Fruit fly (Drosophila melanogaster): ENCODE data around the gene CG11656.

dm6 chr3R:13036064-13036463 is 26.4 kb downstream of the CG11656 start:
- TF ChIP-seq gt (GFP tag; IDR thresholded peaks at IDR 0.05): no peak
- TF ChIP-seq CG12659 (GFP tag; optimal IDR thresholded peaks at IDR 0.05): no peak
- TF ChIP-seq ham (GFP tag; IDR thresholded peaks at IDR 0.05): no peak
- TF ChIP-seq p53 (GFP tag; optimal IDR thresholded peaks at IDR 0.05): no peak
- TF ChIP-seq ro (GFP tag; IDR thresholded peaks at IDR 0.05): no peak
- TF ChIP-seq CG10565 (GFP tag; optimal IDR thresholded peaks at IDR 0.05): no peak
- TF ChIP-seq Meics (GFP tag; optimal IDR thresholded peaks at IDR 0.05): no peak
- TF ChIP-seq cas (GFP tag; IDR thresholded peaks at IDR 0.05): no peak
- TF ChIP-seq Dad (GFP tag; optimal IDR thresholded peaks at IDR 0.05): no peak
- no peak for TF ChIP-seq pb (GFP tag; optimal IDR thresholded peaks at IDR 0.05)
- TF ChIP-seq Spps (tag; optimal IDR thresholded peaks at IDR 0.05): no peak
- TF ChIP-seq ssp (GFP tag; IDR thresholded peaks at IDR 0.05): no peak
- no peak for TF ChIP-seq pzg (GFP tag; optimal IDR thresholded peaks at IDR 0.05)

Data from whole organism, embryonic.